Worm (Caenorhabditis elegans) whole organism, young adult: ENCODE data around the gene srxa-6.

Source experiments
- B0261.1 ChIP-seq: sonication (generic microtip); optimal IDR thresholded peaks from 2 replicates; lab custom pipeline; 2016; ENCODE audit warnings: mild to moderate bottlenecking, missing genetic modification characterization, moderate library complexity, missing compliant biosample characterization
- B0336.3 ChIP-seq: fragments of 200-800 bp; sonication (Bioruptor generic); IDR thresholded peaks from 2 replicates; pipeline ENCODE4 v1.3.6; 2022; ENCODE audit warnings: missing genetic modification characterization, missing compliant biosample characterization
- C06A6.2 ChIP-seq: fragments of 200-800 bp; sonication (Bioruptor generic); conservative IDR thresholded peaks from 2 replicates; pipeline ENCODE4 v1.3.6; 2022; ENCODE audit warnings: missing genetic modification characterization, missing compliant biosample characterization
- F23B12.7 ChIP-seq: sonication (generic microtip); optimal IDR thresholded peaks from 2 replicates; lab custom pipeline; 2017; ENCODE audit warnings: missing genetic modification characterization, mild to moderate bottlenecking, missing compliant biosample characterization, antibody characterized with exemption, moderate library complexity; ENCODE audit not compliant: insufficient read depth
- F39B2.1 ChIP-seq: fragments of 200-800 bp; sonication (Bioruptor generic); IDR thresholded peaks from 2 replicates; pipeline ENCODE4 v1.3.6; 2022; ENCODE audit warnings: missing genetic modification reagents, missing genetic modification characterization, missing compliant biosample characterization
- F49E8.2 ChIP-seq: sonication (generic microtip); optimal IDR thresholded peaks from 3 replicates; lab custom pipeline; 2017; ENCODE audit warnings: missing genetic modification characterization, mild to moderate bottlenecking, missing compliant biosample characterization, antibody characterized with exemption, moderate library complexity; ENCODE audit not compliant: insufficient read depth
- F55B11.4 ChIP-seq: sonication (generic microtip); optimal IDR thresholded peaks from 2 replicates; lab custom pipeline; 2016; ENCODE audit warnings: missing compliant biosample characterization, missing genetic modification characterization, borderline replicate concordance; ENCODE audit not compliant: insufficient read depth
- Y67H2A.10 ChIP-seq: fragments of 200-800 bp; sonication (Bioruptor generic); conservative IDR thresholded peaks from 2 replicates; pipeline ENCODE4 v1.3.6; 2022; ENCODE audit warnings: missing genetic modification reagents, missing genetic modification characterization, missing compliant biosample characterization
- aptf-3 ChIP-seq: fragments of 200-800 bp; sonication (Bioruptor generic); IDR thresholded peaks from 2 replicates; pipeline ENCODE4 v1.3.6; 2022; ENCODE audit warnings: missing genetic modification characterization, missing compliant biosample characterization
- attf-3 ChIP-seq: fragments of 200-800 bp; sonication (Bioruptor generic); conservative IDR thresholded peaks from 2 replicates; pipeline ENCODE4 v1.3.6; 2022; ENCODE audit warnings: missing genetic modification reagents, missing genetic modification characterization, missing compliant biosample characterization
- bed-1 ChIP-seq: fragments of 200-800 bp; sonication (Bioruptor generic); IDR thresholded peaks from 2 replicates; pipeline ENCODE4 v1.3.6; 2022; ENCODE audit warnings: missing genetic modification reagents, missing genetic modification characterization, missing compliant biosample characterization
- cebp-2 ChIP-seq: fragments of 200-800 bp; sonication (Bioruptor generic); IDR thresholded peaks from 2 replicates; pipeline ENCODE4 v1.3.6; 2022; ENCODE audit warnings: missing genetic modification characterization, missing compliant biosample characterization
- ceh-27 ChIP-seq: fragments of 200-800 bp; sonication (Bioruptor generic); optimal IDR thresholded peaks from 2 replicates; lab custom pipeline; 2018; ENCODE audit warnings: mild to moderate bottlenecking, missing genetic modification characterization, moderate library complexity, missing compliant biosample characterization
- dpff-1 ChIP-seq: sonication (generic microtip); optimal IDR thresholded peaks from 2 replicates; lab custom pipeline; 2017; ENCODE audit warnings: mild to moderate bottlenecking, missing genetic modification characterization, missing compliant biosample characterization
- dpl-1 ChIP-seq: fragments of 150-350 bp; optimal IDR thresholded peaks from 2 replicates; lab custom pipeline; 2014; ENCODE audit warnings: missing biosample characterization, missing genetic modification reagents, missing genetic modification characterization
- egl-44 ChIP-seq: fragments of 200-800 bp; sonication (Bioruptor generic); IDR thresholded peaks from 2 replicates; pipeline ENCODE4 v1.3.6; 2022; ENCODE audit warnings: missing genetic modification reagents, missing genetic modification characterization, missing compliant biosample characterization
- egrh-3 ChIP-seq: fragments of 200-800 bp; sonication (Bioruptor generic); IDR thresholded peaks from 2 replicates; pipeline ENCODE4 v1.3.6; 2022; ENCODE audit warnings: missing genetic modification reagents, missing genetic modification characterization, missing compliant biosample characterization
- ekl-4 ChIP-seq: fragments of 200-800 bp; sonication (Bioruptor generic); IDR thresholded peaks from 2 replicates; pipeline ENCODE4 v1.3.6; 2022; ENCODE audit warnings: missing genetic modification reagents, missing genetic modification characterization, missing compliant biosample characterization
- fkh-3 ChIP-seq: sonication (generic microtip); optimal IDR thresholded peaks from 2 replicates; lab custom pipeline; 2016; ENCODE audit warnings: mild to moderate bottlenecking, missing genetic modification characterization, missing compliant biosample characterization
- hmg-1.2 ChIP-seq: fragments of 200-800 bp; sonication (Bioruptor generic); IDR thresholded peaks from 2 replicates; pipeline ENCODE4 v1.3.6; 2022; ENCODE audit warnings: missing genetic modification reagents, missing genetic modification characterization, missing compliant biosample characterization
- hsf-1 ChIP-seq: fragments of 200-800 bp; sonication (Bioruptor generic); IDR thresholded peaks from 2 replicates; pipeline ENCODE4 v1.3.6; 2022; ENCODE audit warnings: missing genetic modification reagents, missing genetic modification characterization, missing compliant biosample characterization
- lin-40 ChIP-seq: sonication (generic microtip); optimal IDR thresholded peaks from 2 replicates; lab custom pipeline; 2016; ENCODE audit warnings: missing genetic modification characterization, mild to moderate bottlenecking, missing compliant biosample characterization, missing genotype, missing genetic modification reagents
- lin-54 ChIP-seq: fragments of 200-800 bp; sonication (Bioruptor generic); optimal IDR thresholded peaks from 2 replicates; lab custom pipeline; 2018; ENCODE audit warnings: mild to moderate bottlenecking, missing genetic modification characterization, missing compliant biosample characterization
- madf-6 ChIP-seq: fragments of 200-800 bp; sonication (Bioruptor generic); IDR thresholded peaks from 2 replicates; pipeline ENCODE4 v1.3.6; 2022; ENCODE audit warnings: missing genetic modification reagents, missing genetic modification characterization, missing compliant biosample characterization
- mcd-1 ChIP-seq: fragments of 200-800 bp; sonication (Bioruptor generic); IDR thresholded peaks from 2 replicates; pipeline ENCODE4 v1.3.6; 2022; ENCODE audit warnings: missing genetic modification reagents, missing genetic modification characterization, missing compliant biosample characterization
- nhr-179 ChIP-seq: sonication (generic microtip); optimal IDR thresholded peaks from 2 replicates; lab custom pipeline; 2016; ENCODE audit warnings: mild to moderate bottlenecking, missing genetic modification characterization, missing compliant biosample characterization
- nhr-80 ChIP-seq: sonication (generic microtip); optimal IDR thresholded peaks from 2 replicates; lab custom pipeline; 2016; ENCODE audit warnings: missing genetic modification characterization, missing compliant biosample characterization
- rcor-1 ChIP-seq: fragments of 200-800 bp; sonication (Bioruptor generic); IDR thresholded peaks from 2 replicates; pipeline ENCODE4 v1.3.6; 2022; ENCODE audit warnings: missing genetic modification reagents, missing genetic modification characterization, missing compliant biosample characterization
- repo-1 ChIP-seq: sonication (generic microtip); optimal IDR thresholded peaks from 2 replicates; lab custom pipeline; 2017; ENCODE audit warnings: mild to moderate bottlenecking, missing genetic modification characterization, missing compliant biosample characterization
- rpc-1 ChIP-seq, 2 experiments: fragments of 150-350 bp in 1 of 2; sonication (generic microtip) in 1 of 2; optimal IDR thresholded peaks; 2 replicates each; lab custom pipeline; 2014 to 2018; ENCODE audit warnings: missing biosample characterization in 1 of 2, missing genetic modification characterization in 1 of 2, missing genetic modification reagents in 1 of 2, missing genotype in 1 of 2
- snpc-1.1 ChIP-seq: sonication (generic microtip); optimal IDR thresholded peaks from 2 replicates; lab custom pipeline; 2017; ENCODE audit warnings: missing genetic modification characterization, mild to moderate bottlenecking, missing compliant biosample characterization, antibody characterized with exemption, moderate library complexity, missing genotype, missing genetic modification reagents; ENCODE audit not compliant: insufficient read depth
- tbp1 ChIP-seq: fragments of 200-800 bp; sonication (Bioruptor generic); optimal IDR thresholded peaks from 2 replicates; lab custom pipeline; 2018; ENCODE audit warnings: mild to moderate bottlenecking, missing genetic modification characterization, missing compliant biosample characterization
- unc-130 ChIP-seq: sonication (generic microtip); optimal IDR thresholded peaks from 2 replicates; lab custom pipeline; 2016; ENCODE audit warnings: missing genetic modification reagents, missing genetic modification characterization, missing compliant biosample characterization
- unc-62 ChIP-seq: fragments of 150-350 bp; optimal IDR thresholded peaks from 2 replicates; lab custom pipeline; 2014; ENCODE audit warnings: missing biosample characterization, missing genetic modification reagents, missing genetic modification characterization
- ztf-25 ChIP-seq: fragments of 200-800 bp; sonication (Bioruptor generic); IDR thresholded peaks from 2 replicates; pipeline ENCODE4 v1.3.6; 2022; ENCODE audit warnings: missing genetic modification reagents, missing genetic modification characterization, missing compliant biosample characterization
- ztf-26 ChIP-seq: sonication (generic microtip); optimal IDR thresholded peaks from 2 replicates; lab custom pipeline; 2017; ENCODE audit warnings: missing genetic modification characterization, missing compliant biosample characterization

srxa-6 gene

ce11 chrV:20739387-20739786 is 4.6 kb downstream of the srxa-6 start:
- TF ChIP-seq snpc-1.1 (tag; lab: Kevin White, UChicago) (no peak), ztf-26 (tag; lab: Kevin White, UChicago) (no peak), egl-44 (GFP tag; lab: Robert Waterston, UW) (no peak), B0261.1 (tag; lab: Kevin White, UChicago) (no peak), C06A6.2 (GFP tag; lab: Robert Waterston, UW) (no peak), Y67H2A.10 (no peak), lin-54 (GFP tag; lab: Kevin White, UChicago) (no peak), attf-3 (no peak), hsf-1 (GFP tag; lab: Robert Waterston, UW) (no peak), ceh-27 (no peak), bed-1 (GFP tag; lab: Robert Waterston, UW) (no peak), rcor-1 (GFP tag; lab: Robert Waterston, UW) (no peak), repo-1 (tag; lab: Kevin White, UChicago) (no peak), nhr-80 (no peak), lin-40 (tag; lab: Kevin White, UChicago) (no peak), aptf-3 (GFP tag; lab: Robert Waterston, UW) (no peak)
- TF ChIP-seq, all 124 proteins: peak for 0

- TF ChIP-seq dpl-1 (GFP tag; lab: Kevin White, UChicago) (no peak), mcd-1 (peak; percentile 62), hmg-1.2 (GFP tag; lab: Robert Waterston, UW) (peak; percentile 90), F23B12.7 (tag; lab: Kevin White, UChicago) (peak; percentile 20)
Measured at ce11 chrV:20744290-20744837, 9.6 kb downstream of the srxa-6 start, which contains the start of gene dnj-25. Gene dnj-25, minus strand, starts transcription at chrV:20744346.

ce11 chrV:20745278-20745677 is 10.5 kb downstream of the srxa-6 start:
- TF ChIP-seq aptf-3 (GFP tag; lab: Robert Waterston, UW) (no peak), B0336.3 (GFP tag; lab: Robert Waterston, UW) (no peak), repo-1 (tag; lab: Kevin White, UChicago) (no peak), cebp-2 (no peak), attf-3 (no peak), rpc-1 (optimal IDR thresholded peaks at IDR 0.05; lab: Kevin White, UChicago) (no peak), rpc-1 (tag; optimal IDR thresholded peaks at IDR 0.05; lab: Kevin White, UChicago) (no peak), madf-6 (GFP tag; lab: Robert Waterston, UW) (no peak), F39B2.1 (GFP tag; lab: Robert Waterston, UW) (no peak), unc-62 (no peak), dpff-1 (tag; lab: Kevin White, UChicago) (no peak), F49E8.2 (tag; lab: Kevin White, UChicago) (no peak)

- TF ChIP-seq cebp-2 (no peak), aptf-3 (GFP tag; lab: Robert Waterston, UW) (no peak), F55B11.4 (tag; lab: Kevin White, UChicago) (no peak), tbp1 (GFP tag; lab: Kevin White, UChicago) (no peak), ekl-4 (no peak), F39B2.1 (GFP tag; lab: Robert Waterston, UW) (no peak), egrh-3 (GFP tag; lab: Robert Waterston, UW) (no peak), nhr-179 (no peak), F23B12.7 (tag; lab: Kevin White, UChicago) (no peak), ztf-25 (no peak), fkh-3 (tag; lab: Kevin White, UChicago) (no peak), unc-130 (GFP tag; lab: Kevin White, UChicago) (no peak), lin-40 (tag; lab: Kevin White, UChicago) (no peak)
Measured at ce11 chrV:20746805-20747204, 12.0 kb downstream of the srxa-6 start.
